Worm (Caenorhabditis elegans) whole organism, early embryonic: ENCODE data around the gene srh-184.

Experiments
- B0310.2 ChIP-seq: sonication (generic microtip); optimal IDR thresholded peaks from 2 replicates; lab custom pipeline; 2016; ENCODE audit warnings: mild to moderate bottlenecking, missing genetic modification characterization, missing compliant biosample characterization
- F13C5.2 ChIP-seq: sonication (generic microtip); optimal IDR thresholded peaks from 2 replicates; lab custom pipeline; 2017; ENCODE audit warnings: mild to moderate bottlenecking, missing genetic modification characterization, inconsistent platforms, missing compliant biosample characterization
- aly-1 ChIP-seq: sonication (generic microtip); optimal IDR thresholded peaks from 2 replicates; lab custom pipeline; 2016; ENCODE audit warnings: missing genetic modification characterization, missing compliant biosample characterization
- ama-1 ChIP-seq: fragments of 150-350 bp; optimal IDR thresholded peaks from 2 replicates; lab custom pipeline; 2014
- ceh-13 ChIP-seq: fragments of 200-800 bp; sonication (Bioruptor generic); optimal IDR thresholded peaks from 2 replicates; lab custom pipeline; 2018; ENCODE audit warnings: mild to moderate bottlenecking, missing genetic modification characterization, missing compliant biosample characterization
- ceh-36 ChIP-seq: sonication (generic microtip); optimal IDR thresholded peaks from 2 replicates; lab custom pipeline; 2016; ENCODE audit warnings: missing genetic modification characterization, inconsistent platforms, missing compliant biosample characterization
- ets-7 ChIP-seq: sonication (generic microtip); optimal IDR thresholded peaks from 2 replicates; lab custom pipeline; 2016; ENCODE audit warnings: missing genotype, missing genetic modification characterization, missing compliant biosample characterization
- flt-1 ChIP-seq: fragments of 200-800 bp; sonication (Bioruptor generic); IDR thresholded peaks from 2 replicates; pipeline ENCODE4 v1.3.6; 2022; ENCODE audit warnings: missing genetic modification characterization, missing compliant biosample characterization
- hmbx-1 ChIP-seq: sonication (generic microtip); optimal IDR thresholded peaks from 2 replicates; lab custom pipeline; 2016; ENCODE audit warnings: mild to moderate bottlenecking, missing genetic modification characterization, missing compliant biosample characterization
- hmg-4 ChIP-seq: fragments of 200-800 bp; sonication (Bioruptor generic); optimal IDR thresholded peaks from 2 replicates; lab custom pipeline; 2018; ENCODE audit warnings: mild to moderate bottlenecking, missing genetic modification characterization, missing compliant biosample characterization
- hnd-1 ChIP-seq: sonication (generic microtip); optimal IDR thresholded peaks from 2 replicates; lab custom pipeline; 2016; ENCODE audit warnings: missing genetic modification characterization, missing compliant biosample characterization
- pes-1 ChIP-seq: fragments of 200-800 bp; sonication (Bioruptor generic); IDR thresholded peaks from 2 replicates; pipeline ENCODE4 v1.3.6; 2022; ENCODE audit warnings: missing genetic modification reagents, missing genetic modification characterization, missing compliant biosample characterization
- scrt-1 ChIP-seq: fragments of 200-800 bp; sonication (Bioruptor generic); IDR thresholded peaks from 2 replicates; pipeline ENCODE4 v1.3.6; 2022; ENCODE audit warnings: missing genetic modification characterization, missing compliant biosample characterization
- sea-1 ChIP-seq: fragments of 200-800 bp; sonication (Bioruptor generic); conservative IDR thresholded peaks from 2 replicates; pipeline ENCODE4 v1.3.6; 2022; ENCODE audit warnings: missing genetic modification characterization, missing compliant biosample characterization
- tbx-11 ChIP-seq: fragments of 200-800 bp; sonication (Bioruptor generic); IDR thresholded peaks from 2 replicates; pipeline ENCODE4 v1.3.6; 2022; ENCODE audit warnings: missing genetic modification characterization, missing compliant biosample characterization
- tbx-37 ChIP-seq: fragments of 200-800 bp; sonication (Bioruptor generic); conservative IDR thresholded peaks from 2 replicates; pipeline ENCODE4 v1.3.6; 2022; ENCODE audit warnings: missing genetic modification reagents, missing genetic modification characterization, missing compliant biosample characterization
- tra-4 ChIP-seq: sonication (generic microtip); optimal IDR thresholded peaks from 2 replicates; lab custom pipeline; 2017; ENCODE audit warnings: missing genetic modification characterization, missing compliant biosample characterization

Gene srh-184

DNA sequence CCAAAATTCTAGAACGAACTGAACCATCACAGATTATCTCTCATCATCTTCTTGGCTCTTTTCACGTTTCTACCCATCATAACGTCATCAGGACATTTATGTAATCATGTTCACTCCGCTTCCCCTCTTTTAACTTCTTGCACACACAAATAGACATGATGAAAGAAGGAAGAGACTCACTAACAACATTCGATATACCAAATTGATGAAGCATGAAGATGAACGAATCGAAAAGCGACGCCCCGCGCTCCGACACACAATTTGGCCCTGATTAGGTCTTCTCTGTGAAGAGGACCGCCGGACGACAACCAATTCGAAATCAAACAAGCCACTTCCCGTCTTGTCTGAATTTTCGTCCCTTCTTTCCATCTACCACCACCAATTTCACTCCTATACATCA, 20.5 kb upstream of the srh-184 start:
- TF ChIP-seq ama-1, result no peak
- TF ChIP-seq tbx-11 (GFP tag; lab: Robert Waterston, UW), result no peak
- no peak for TF ChIP-seq sea-1
- TF ChIP-seq flt-1 (GFP tag; lab: Robert Waterston, UW), result no peak

DNA sequence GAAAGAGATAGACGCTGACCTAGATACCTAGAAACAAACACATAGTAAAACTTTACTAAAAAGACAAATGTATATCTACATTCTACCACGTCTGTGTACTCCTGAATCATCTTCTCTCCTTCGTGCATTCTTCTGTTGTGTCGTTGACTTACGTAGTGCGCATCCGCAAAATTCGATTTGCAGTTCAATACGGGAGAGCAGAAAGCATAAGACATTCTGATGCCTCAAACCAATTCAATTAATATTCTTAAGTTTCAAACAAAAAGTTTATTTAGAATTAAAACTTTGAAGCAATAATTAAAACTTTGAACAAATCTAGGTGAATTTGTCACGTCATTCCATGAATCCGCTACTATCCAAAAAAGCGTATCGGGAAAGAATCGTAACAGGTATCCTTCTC, 18.8 kb upstream of the srh-184 start:
- TF ChIP-seq tbx-11 (GFP tag; lab: Robert Waterston, UW) (no peak), sea-1 (no peak), pes-1 (GFP tag; lab: Robert Waterston, UW) (no peak), ceh-36 (no peak), ets-7 (tag; lab: Kevin White, UChicago) (no peak), aly-1 (tag; lab: Kevin White, UChicago) (no peak), B0310.2 (tag; lab: Kevin White, UChicago) (no peak), scrt-1 (GFP tag; lab: Robert Waterston, UW) (no peak), hnd-1 (no peak), ceh-13 (GFP tag; lab: Kevin White, UChicago) (no peak), tra-4 (tag; lab: Kevin White, UChicago) (no peak)

ce11 chrV:10814333-10814732, 16.3 kb upstream of the srh-184 start:
- TF ChIP-seq ceh-13 (GFP tag; lab: Kevin White, UChicago) (no peak), F13C5.2 (tag; lab: Kevin White, UChicago) (no peak), ama-1 (no peak), pes-1 (GFP tag; lab: Robert Waterston, UW) (no peak), hnd-1 (no peak), aly-1 (tag; lab: Kevin White, UChicago) (no peak), scrt-1 (GFP tag; lab: Robert Waterston, UW) (no peak), tra-4 (tag; lab: Kevin White, UChicago) (no peak), ceh-36 (no peak), B0310.2 (tag; lab: Kevin White, UChicago) (no peak), hmbx-1 (tag; lab: Kevin White, UChicago) (no peak), hmg-4 (GFP tag; lab: Kevin White, UChicago) (no peak), sea-1 (no peak)

ce11 chrV:10813425-10814156, 15.6 kb upstream of the srh-184 start, which contains the start of the genes C29A12.1 and lig-1:
C29A12.1 (minus strand) TSS chrV:10813487.
lig-1 (plus strand) TSS chrV:10814106.
- no peak for TF ChIP-seq tra-4 (tag; lab: Kevin White, UChicago)
- no peak for TF ChIP-seq sea-1
- TF ChIP-seq ama-1, result no peak
- TF ChIP-seq ceh-13 (GFP tag; lab: Kevin White, UChicago), result no peak
- no peak for TF ChIP-seq hmg-4 (GFP tag; lab: Kevin White, UChicago)
- no peak for TF ChIP-seq ceh-36
- no peak for TF ChIP-seq scrt-1 (GFP tag; lab: Robert Waterston, UW)
- TF ChIP-seq ets-7 (tag; lab: Kevin White, UChicago), result no peak
- no peak for TF ChIP-seq B0310.2 (tag; lab: Kevin White, UChicago)
- TF ChIP-seq tbx-37 (GFP tag; lab: Robert Waterston, UW), result no peak
- TF ChIP-seq hmbx-1 (tag; lab: Kevin White, UChicago), result no peak
- no peak for TF ChIP-seq aly-1 (tag; lab: Kevin White, UChicago)
- TF ChIP-seq flt-1 (GFP tag; lab: Robert Waterston, UW), result no peak
- no peak for TF ChIP-seq F13C5.2 (tag; lab: Kevin White, UChicago)
- TF ChIP-seq tbx-11 (GFP tag; lab: Robert Waterston, UW), result no peak
- TF ChIP-seq hnd-1, result no peak

DNA sequence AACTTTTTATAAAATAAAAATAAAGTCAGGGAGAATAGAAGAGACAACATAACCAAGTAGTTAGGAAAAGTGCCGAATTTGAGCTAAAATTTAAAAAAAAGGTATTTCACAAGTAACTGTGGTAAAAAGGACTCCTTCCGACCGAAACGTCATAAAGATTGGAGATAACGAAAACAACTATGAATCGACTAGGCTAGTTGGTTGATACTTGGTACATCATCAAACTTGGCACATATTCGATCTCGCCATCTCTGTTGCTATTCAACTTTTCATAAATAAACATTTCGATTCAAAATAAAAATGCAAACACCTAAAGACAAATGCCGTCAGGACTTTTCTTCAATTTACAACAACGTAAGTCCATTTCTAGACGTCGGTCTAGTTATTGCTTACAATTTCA, 13.8 kb upstream of the srh-184 start, which contains the start of gene C29A12.22:
TSS of gene C29A12.22 (plus strand) at position 301 of the 400 bp plus-strand sequence.
- no peak for TF ChIP-seq ceh-13 (GFP tag; lab: Kevin White, UChicago)
- TF ChIP-seq flt-1 (GFP tag; lab: Robert Waterston, UW), result no peak
- no peak for TF ChIP-seq ama-1
- TF ChIP-seq scrt-1 (GFP tag; lab: Robert Waterston, UW), result no peak
- no peak for TF ChIP-seq hmg-4 (GFP tag; lab: Kevin White, UChicago)
- TF ChIP-seq hnd-1, result no peak
- TF ChIP-seq tbx-37 (GFP tag; lab: Robert Waterston, UW), result no peak
- TF ChIP-seq F13C5.2 (tag; lab: Kevin White, UChicago), result no peak
- TF ChIP-seq aly-1 (tag; lab: Kevin White, UChicago), result no peak
- TF ChIP-seq ceh-36, result no peak
- no peak for TF ChIP-seq tbx-11 (GFP tag; lab: Robert Waterston, UW)
- no peak for TF ChIP-seq tra-4 (tag; lab: Kevin White, UChicago)
- TF ChIP-seq B0310.2 (tag; lab: Kevin White, UChicago), result no peak
- no peak for TF ChIP-seq sea-1
- TF ChIP-seq pes-1 (GFP tag; lab: Robert Waterston, UW), result no peak
- no peak for TF ChIP-seq ets-7 (tag; lab: Kevin White, UChicago)
- no peak for TF ChIP-seq hmbx-1 (tag; lab: Kevin White, UChicago)

DNA sequence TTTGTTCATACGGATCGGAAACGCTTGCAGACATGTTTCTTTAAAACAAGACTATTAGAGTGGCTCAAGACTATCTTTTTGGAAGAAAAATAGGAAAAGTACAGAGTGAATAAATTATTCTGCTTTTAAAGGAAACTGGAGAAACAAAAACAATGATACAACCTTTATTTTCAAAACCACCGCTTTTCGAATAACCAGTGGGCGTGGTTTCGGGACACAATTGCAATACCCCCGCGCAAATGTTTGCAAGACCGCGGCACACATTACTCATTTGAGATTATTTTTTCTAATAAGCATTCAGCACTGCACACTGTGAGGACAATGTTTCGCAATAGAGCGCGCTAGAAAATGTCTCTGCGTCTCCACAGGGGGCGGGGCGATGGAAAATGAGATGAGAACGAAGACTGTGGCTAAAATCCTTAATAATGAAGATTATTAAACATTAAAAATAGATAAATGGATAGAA, 9.9 kb upstream of the srh-184 start, which contains the start of gene plrg-1:
TSS of gene plrg-1 (minus strand) at position 51 of the 466 bp plus-strand sequence.
- TF ChIP-seq ceh-13 (GFP tag; lab: Kevin White, UChicago), result peak; percentile 64
- peak; percentile 64 for TF ChIP-seq B0310.2 (tag; lab: Kevin White, UChicago)
- no peak for TF ChIP-seq ama-1
- peak; percentile 88 for TF ChIP-seq hmg-4 (GFP tag; lab: Kevin White, UChicago)
- TF ChIP-seq F13C5.2 (tag; lab: Kevin White, UChicago), result peak; percentile 94
- peak; percentile 88 for TF ChIP-seq tbx-37 (GFP tag; lab: Robert Waterston, UW)
- TF ChIP-seq sea-1, result peak; percentile 89
- TF ChIP-seq flt-1 (GFP tag; lab: Robert Waterston, UW), result peak; percentile 77
- peak; percentile 80 for TF ChIP-seq tbx-11 (GFP tag; lab: Robert Waterston, UW)
- peak; percentile 61 for TF ChIP-seq hnd-1
- peak; percentile 32 for TF ChIP-seq tra-4 (tag; lab: Kevin White, UChicago)
- TF ChIP-seq hmbx-1 (tag; lab: Kevin White, UChicago), result peak; percentile 41
- TF ChIP-seq scrt-1 (GFP tag; lab: Robert Waterston, UW), result peak; percentile 89
- peak; percentile 88 for TF ChIP-seq ceh-36
- peak; percentile 78 for TF ChIP-seq ets-7 (tag; lab: Kevin White, UChicago)
- peak; percentile 72 for TF ChIP-seq aly-1 (tag; lab: Kevin White, UChicago)
- no peak; the same call in 1 of the 2 replicates for TF ChIP-seq pes-1 (GFP tag; lab: Robert Waterston, UW)
